Worm (Caenorhabditis elegans) whole organism, early embryonic: Measurements from ENCODE around the gene C15F1.5.

Experiments used
- ama-1 ChIP-seq: fragments of 150-350 bp; optimal IDR thresholded peaks from 2 replicates; lab custom pipeline; 2014
- ceh-13 ChIP-seq: fragments of 200-800 bp; sonication (Bioruptor generic); optimal IDR thresholded peaks from 2 replicates; lab custom pipeline; 2018; ENCODE audit warnings: mild to moderate bottlenecking, missing genetic modification characterization, missing compliant biosample characterization
- flt-1 ChIP-seq: fragments of 200-800 bp; sonication (Bioruptor generic); IDR thresholded peaks from 2 replicates; pipeline ENCODE4 v1.3.6; 2022; ENCODE audit warnings: missing genetic modification characterization, missing compliant biosample characterization
- tbx-37 ChIP-seq: fragments of 200-800 bp; sonication (Bioruptor generic); conservative IDR thresholded peaks from 2 replicates; pipeline ENCODE4 v1.3.6; 2022; ENCODE audit warnings: missing genetic modification reagents, missing genetic modification characterization, missing compliant biosample characterization

DNA sequence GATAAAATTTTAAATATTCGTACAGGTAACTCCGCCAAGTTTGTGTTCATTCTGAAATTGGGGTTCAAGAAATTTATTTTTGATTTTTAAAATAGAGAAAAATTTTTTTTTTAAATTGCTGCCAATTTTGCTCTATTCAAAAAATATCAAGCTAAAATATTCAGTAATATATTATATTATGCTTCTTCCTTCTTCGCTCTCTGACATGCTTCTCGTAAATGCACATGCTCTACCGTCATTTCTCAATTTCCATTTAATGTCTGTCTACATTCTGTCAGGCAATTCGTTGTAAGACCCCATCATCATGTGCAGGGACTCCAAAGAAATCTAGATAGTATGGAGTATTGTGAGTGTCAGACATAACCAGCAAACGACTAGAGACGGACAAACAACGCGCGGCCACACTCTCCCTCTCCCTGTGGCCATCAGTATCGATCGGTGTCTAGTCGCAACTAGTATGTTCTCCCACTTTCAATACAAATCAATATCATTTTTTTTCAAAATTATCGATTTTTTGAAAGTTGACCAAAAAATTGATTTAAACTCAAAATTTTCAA lies 19.1 kb downstream of the C15F1.5 start, which contains the start of the genes malt-1 and ceh-38:
- no peak for TF ChIP-seq ama-1 (lab: Kevin White, UChicago)
- TF ChIP-seq ceh-13 (GFP tag; lab: Kevin White, UChicago), result no peak
- TF ChIP-seq flt-1 (GFP tag; lab: Robert Waterston, UW), result 0 out of 2 replicates have a peak, but pooled peaks have one; percentile 26
- TF ChIP-seq tbx-37, result no peak
